Worm (Caenorhabditis elegans): ENCODE data around the gene tofu-2.

DNA sequence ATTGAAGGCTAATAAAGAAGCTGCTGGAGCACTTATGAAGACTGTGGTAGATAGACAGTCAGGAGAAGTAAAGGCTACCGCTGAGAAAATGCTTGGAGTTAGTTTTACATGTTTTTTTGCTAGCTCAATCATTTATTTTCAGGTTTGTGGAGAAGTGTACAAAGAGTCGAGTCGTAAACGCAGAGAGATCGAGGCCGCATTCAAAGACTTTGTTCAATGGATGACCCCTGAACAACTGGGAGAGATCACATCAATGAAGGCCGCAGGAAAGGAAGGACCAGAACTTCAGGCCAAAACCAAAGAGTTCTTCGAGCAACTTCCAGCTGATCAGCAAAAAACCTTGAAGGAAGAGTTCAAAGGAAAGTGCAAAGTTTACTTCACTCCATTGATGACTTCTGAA, 27.7 kb upstream of the tofu-2 start:
- TF ChIP-seq ama-1 (optimal IDR thresholded peaks at IDR 0.05) (no peak), ama-1 (GFP tag; optimal IDR thresholded peaks at IDR 0.05) (no peak), nhr-90 (tag; optimal IDR thresholded peaks at IDR 0.05) (no peak), rec-8 (tag; optimal IDR thresholded peaks at IDR 0.05) (no peak), hrde-1 (tag; optimal IDR thresholded peaks at IDR 0.05; ENCODE audit: borderline replicate concordance) (no peak), xnd-1 (tag; optimal IDR thresholded peaks at IDR 0.05) (no peak), unc-130 (GFP tag; optimal IDR thresholded peaks at IDR 0.05) (no peak), ztf-26 (tag; optimal IDR thresholded peaks at IDR 0.05) (no peak), pha-4 (tag; optimal IDR thresholded peaks at IDR 0.05) (no peak)

Measured in whole organism, young adult.